Worm (Caenorhabditis elegans) whole organism, young adult: ENCODE data around the gene str-61.

Experiments used
- B0336.3 ChIP-seq: fragments of 200-800 bp; sonication (Bioruptor generic); IDR thresholded peaks from 2 replicates; pipeline ENCODE4 v1.3.6; 2022; ENCODE audit warnings: missing genetic modification characterization, missing compliant biosample characterization
- F22D6.2 ChIP-seq: sonication (generic microtip); optimal IDR thresholded peaks from 2 replicates; lab custom pipeline; 2016; ENCODE audit warnings: mild to moderate bottlenecking, missing genetic modification characterization, missing compliant biosample characterization
- F23B12.7 ChIP-seq: sonication (generic microtip); optimal IDR thresholded peaks from 2 replicates; lab custom pipeline; 2017; ENCODE audit warnings: missing genetic modification characterization, mild to moderate bottlenecking, missing compliant biosample characterization, antibody characterized with exemption, moderate library complexity; ENCODE audit not compliant: insufficient read depth
- F49E8.2 ChIP-seq: sonication (generic microtip); optimal IDR thresholded peaks from 3 replicates; lab custom pipeline; 2017; ENCODE audit warnings: missing genetic modification characterization, mild to moderate bottlenecking, missing compliant biosample characterization, antibody characterized with exemption, moderate library complexity; ENCODE audit not compliant: insufficient read depth
- T26A5.8 ChIP-seq: sonication (generic microtip); optimal IDR thresholded peaks from 2 replicates; lab custom pipeline; 2016; ENCODE audit warnings: missing genetic modification characterization, missing compliant biosample characterization
- Y53G8AR.9 ChIP-seq: fragments of 200-800 bp; sonication (Bioruptor generic); conservative IDR thresholded peaks from 2 replicates; pipeline ENCODE4 v1.3.6; 2022; ENCODE audit warnings: missing genetic modification reagents, missing genetic modification characterization, missing compliant biosample characterization
- ccch-3 ChIP-seq: fragments of 200-800 bp; sonication (Bioruptor generic); optimal IDR thresholded peaks from 2 replicates; lab custom pipeline; 2018; ENCODE audit warnings: mild to moderate bottlenecking, missing genetic modification characterization, missing compliant biosample characterization
- ceh-79 ChIP-seq: sonication (generic microtip); optimal IDR thresholded peaks from 2 replicates; lab custom pipeline; 2017; ENCODE audit warnings: mild to moderate bottlenecking, missing genetic modification characterization, missing compliant biosample characterization
- hlh-12 ChIP-seq: sonication (generic microtip); optimal IDR thresholded peaks from 2 replicates; lab custom pipeline; 2016; ENCODE audit warnings: missing genetic modification characterization, missing compliant biosample characterization
- pha-4 ChIP-seq: fragments of 150-350 bp; sonication (generic microtip); optimal IDR thresholded peaks from 2 replicates; lab custom pipeline; 2014; ENCODE audit warnings: missing biosample characterization, missing genetic modification reagents, missing genetic modification characterization
- tbp1 ChIP-seq: fragments of 200-800 bp; sonication (Bioruptor generic); optimal IDR thresholded peaks from 2 replicates; lab custom pipeline; 2018; ENCODE audit warnings: mild to moderate bottlenecking, missing genetic modification characterization, missing compliant biosample characterization
- unc-130 ChIP-seq: sonication (generic microtip); optimal IDR thresholded peaks from 2 replicates; lab custom pipeline; 2016; ENCODE audit warnings: missing genetic modification reagents, missing genetic modification characterization, missing compliant biosample characterization
- zim-3 ChIP-seq: sonication (generic microtip); optimal IDR thresholded peaks from 2 replicates; lab custom pipeline; 2017; ENCODE audit warnings: mild to moderate bottlenecking, missing genetic modification characterization, moderate library complexity, missing compliant biosample characterization

DNA sequence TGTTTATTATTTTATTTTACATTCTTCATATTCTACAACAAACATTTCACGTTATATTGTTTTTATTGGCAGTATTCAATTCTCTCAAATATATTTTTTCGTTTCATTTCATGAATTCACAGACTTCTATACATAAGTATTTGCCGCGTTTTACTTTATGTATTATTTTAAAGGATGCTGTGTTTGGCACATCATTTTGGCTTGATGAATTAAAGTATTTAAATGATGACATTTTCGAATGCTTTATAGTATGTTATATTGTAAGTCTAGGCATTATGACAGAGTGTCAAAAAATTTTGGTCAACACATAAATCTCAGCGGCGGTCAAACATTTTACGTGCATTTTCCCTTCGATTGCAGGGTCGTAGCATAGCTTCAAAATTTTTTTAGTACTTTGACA lies 24.4 kb upstream of the str-61 start:
- TF ChIP-seq B0336.3 (GFP tag; lab: Robert Waterston, UW) (no peak), ceh-79 (tag; lab: Kevin White, UChicago) (no peak), T26A5.8 (tag; lab: Kevin White, UChicago) (no peak), F49E8.2 (tag; lab: Kevin White, UChicago) (no peak), F22D6.2 (tag; lab: Kevin White, UChicago) (no peak), zim-3 (tag; lab: Kevin White, UChicago) (no peak), tbp1 (GFP tag; lab: Kevin White, UChicago) (no peak), hlh-12 (no peak), ccch-3 (no peak), unc-130 (GFP tag; lab: Kevin White, UChicago) (no peak), Y53G8AR.9 (GFP tag; lab: Robert Waterston, UW) (no peak), F23B12.7 (tag; lab: Kevin White, UChicago) (no peak), pha-4 (tag; lab: Kevin White, UChicago) (no peak)
